Worm (Caenorhabditis elegans) whole organism, late embryonic: ENCODE results near the gene K09E2.3.

Source experiments
- C08G9.2 ChIP-seq: sonication (generic microtip); optimal IDR thresholded peaks from 2 replicates; lab custom pipeline; 2016; ENCODE audit warnings: mild to moderate bottlenecking, missing genetic modification characterization, moderate library complexity, missing compliant biosample characterization
- Y22D7AL.16 ChIP-seq: sonication (generic microtip); optimal IDR thresholded peaks from 2 replicates; lab custom pipeline; 2016; ENCODE audit warnings: missing genetic modification characterization, missing compliant biosample characterization
- ceh-48 ChIP-seq: sonication (generic microtip); optimal IDR thresholded peaks from 2 replicates; lab custom pipeline; 2016; ENCODE audit warnings: missing genetic modification characterization, inconsistent platforms, missing compliant biosample characterization
- fkh-10 ChIP-seq: fragments of 150-350 bp; optimal IDR thresholded peaks from 2 replicates; lab custom pipeline; 2014; ENCODE audit warnings: missing biosample characterization, missing genetic modification reagents, missing genetic modification characterization
- hlh-15 ChIP-seq: sonication (generic microtip); optimal IDR thresholded peaks from 2 replicates; lab custom pipeline; 2016; ENCODE audit warnings: missing genetic modification characterization, missing compliant biosample characterization
- hlh-30 ChIP-seq: sonication (generic microtip); optimal IDR thresholded peaks from 2 replicates; lab custom pipeline; 2017; ENCODE audit warnings: antibody characterized with exemption, missing genetic modification characterization, missing compliant biosample characterization; ENCODE audit not compliant: insufficient read depth
- hlh-8 ChIP-seq: sonication (generic microtip); optimal IDR thresholded peaks from 2 replicates; lab custom pipeline; 2016; ENCODE audit warnings: missing genotype, missing genetic modification characterization, missing compliant biosample characterization
- mec-3 ChIP-seq: sonication (generic microtip); optimal IDR thresholded peaks from 2 replicates; lab custom pipeline; 2016; ENCODE audit warnings: borderline replicate concordance, missing genetic modification characterization, missing compliant biosample characterization
- tbx-2 ChIP-seq: sonication (generic microtip); optimal IDR thresholded peaks from 2 replicates; lab custom pipeline; 2016; ENCODE audit warnings: missing genetic modification characterization, missing compliant biosample characterization
- tbx-7 ChIP-seq: sonication (generic microtip); optimal IDR thresholded peaks from 2 replicates; lab custom pipeline; 2016; ENCODE audit warnings: missing genotype, missing genetic modification characterization, missing compliant biosample characterization
- unc-55 ChIP-seq: sonication (generic microtip); optimal IDR thresholded peaks from 2 replicates; lab custom pipeline; 2017; ENCODE audit warnings: missing biosample characterization, missing genetic modification reagents, missing genetic modification characterization

DNA sequence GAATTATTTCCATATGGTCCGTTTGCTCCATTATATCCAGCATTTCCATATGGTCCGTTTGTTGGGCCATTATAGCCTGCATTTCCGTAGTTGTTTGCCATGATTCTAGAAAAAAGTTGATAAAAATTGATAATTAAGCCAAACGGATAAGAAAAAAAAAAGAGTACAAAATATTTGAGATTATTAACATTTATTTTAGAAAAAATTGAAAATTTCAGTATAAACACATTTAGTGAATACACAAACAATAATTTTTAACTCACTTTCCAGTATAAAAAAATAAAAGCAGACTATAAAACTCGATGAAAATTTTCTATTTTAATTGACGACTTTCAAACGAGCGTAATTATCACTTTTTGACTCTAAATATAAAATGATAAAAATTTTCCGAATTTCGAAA lies 47.8 kb downstream of the K09E2.3 start, which contains the start of gene F53A9.9:
- no peak for TF ChIP-seq hlh-30
- no peak for TF ChIP-seq mec-3 (tag; lab: Kevin White, UChicago)
- no peak for TF ChIP-seq hlh-15 (tag; lab: Kevin White, UChicago)
- no peak for TF ChIP-seq hlh-8 (tag; lab: Kevin White, UChicago)
- no peak for TF ChIP-seq ceh-48 (tag; lab: Kevin White, UChicago)
- TF ChIP-seq unc-55 (GFP tag; lab: Kevin White, UChicago) = no peak
- no peak for TF ChIP-seq C08G9.2 (tag; lab: Kevin White, UChicago)
- no peak for TF ChIP-seq Y22D7AL.16 (tag; lab: Kevin White, UChicago)
- TF ChIP-seq tbx-7 (tag; lab: Kevin White, UChicago) = no peak
- TF ChIP-seq tbx-2 = no peak
- no peak for TF ChIP-seq fkh-10 (GFP tag; lab: Kevin White, UChicago)
